Worm (Caenorhabditis elegans) whole organism, L4 larva: ENCODE data around the gene flor-1.

Source experiments
- daf-16 ChIP-seq, 3 experiments: sonication (generic microtip); optimal IDR thresholded peaks; 2 replicates each; lab custom pipeline; 2016 to 2017; ENCODE audit warnings: missing genetic modification characterization in 3 of 3, missing genetic modification reagents in 3 of 3, mild to moderate bottlenecking in 2 of 3, missing compliant biosample characterization in 2 of 3, missing biosample characterization in 1 of 3, moderate library complexity in 1 of 3
- dmd-9 ChIP-seq: fragments of 200-800 bp; sonication (Bioruptor generic); IDR thresholded peaks from 2 replicates; pipeline ENCODE4 v1.3.6; 2022; ENCODE audit warnings: missing genetic modification reagents, missing genetic modification characterization, missing compliant biosample characterization
- jun-1 ChIP-seq: fragments of 150-350 bp; optimal IDR thresholded peaks from 2 replicates; lab custom pipeline; 2014; ENCODE audit warnings: missing biosample characterization, missing genetic modification reagents, missing genetic modification characterization
- lin-1 ChIP-seq: fragments of 200-800 bp; sonication (Bioruptor generic); IDR thresholded peaks from 2 replicates; pipeline ENCODE4 v1.3.6; 2022; ENCODE audit warnings: missing genetic modification reagents, missing genetic modification characterization, missing compliant biosample characterization
- lin-15B ChIP-seq: fragments of 150-350 bp; sonication (generic microtip); optimal IDR thresholded peaks from 3 replicates; lab custom pipeline; 2014; ENCODE audit warnings: missing biosample characterization, missing genetic modification characterization
- mdl-1 ChIP-seq, 2 experiments: fragments of 150-350 bp in 1 of 2; sonication (generic microtip) in 1 of 2; optimal IDR thresholded peaks; 2 replicates each; lab custom pipeline; 2014 to 2017; ENCODE audit warnings: missing biosample characterization in 2 of 2, missing genetic modification characterization in 2 of 2
- nhr-237 ChIP-seq: sonication (generic microtip); optimal IDR thresholded peaks from 2 replicates; lab custom pipeline; 2017; ENCODE audit warnings: missing biosample characterization, missing genetic modification characterization
- nhr-77 ChIP-seq: fragments of 150-350 bp; optimal IDR thresholded peaks from 2 replicates; lab custom pipeline; 2014; ENCODE audit warnings: missing biosample characterization, missing genetic modification characterization
- unc-62 ChIP-seq, 3 experiments: fragments of 150-350 bp in 1 of 3; sonication (generic microtip); optimal IDR thresholded peaks in 2 of 3; peaks in 1 of 3; 1 replicate in 1 of 3; 2 replicates in 2 of 3; lab custom pipeline; 2014 to 2017; ENCODE audit warnings: missing biosample characterization in 3 of 3, missing genetic modification characterization in 3 of 3, missing genetic modification reagents in 3 of 3, missing genotype in 1 of 3
- zip-2 ChIP-seq: fragments of 150-350 bp; optimal IDR thresholded peaks from 2 replicates; lab custom pipeline; 2014; ENCODE audit warnings: missing biosample characterization, missing genetic modification characterization

DNA sequence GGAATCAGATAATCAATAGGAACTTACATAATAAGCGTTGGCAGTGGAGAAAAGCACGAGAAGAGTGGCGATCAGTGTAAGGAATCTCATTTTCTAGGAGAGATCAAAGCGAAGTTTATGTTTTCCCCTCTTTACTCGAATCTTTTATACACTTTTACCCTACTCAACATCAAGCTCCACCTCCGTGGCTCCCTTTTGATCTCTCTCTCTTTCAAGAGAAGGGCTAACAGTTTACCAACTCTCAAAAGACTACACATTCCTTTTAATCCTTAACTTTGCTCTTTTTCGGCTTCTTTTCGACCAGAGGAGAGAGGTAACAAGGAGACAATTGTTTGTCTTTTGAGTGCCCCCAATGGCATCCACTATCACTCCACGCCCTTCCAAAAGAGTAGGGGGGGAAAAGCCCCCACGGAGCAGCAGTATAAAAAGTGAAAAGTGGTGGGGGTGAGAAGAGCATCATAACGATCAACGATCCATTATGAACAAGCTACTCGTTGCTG lies 32.2 kb downstream of the flor-1 start, which contains the start of the genes C01G10.15 and C01G10.6:
- no peak for TF ChIP-seq lin-15B
- TF ChIP-seq nhr-77, result no peak
- no peak for TF ChIP-seq mdl-1 (tag; optimal IDR thresholded peaks at IDR 0.05; lab: Kevin White, UChicago)
- no peak for TF ChIP-seq daf-16 (GFP tag; optimal IDR thresholded peaks at IDR 0.05; lab: Kevin White, UChicago)
- no peak for TF ChIP-seq daf-16 (tag; optimal IDR thresholded peaks at IDR 0.05; lab: Kevin White, UChicago)
- TF ChIP-seq nhr-237 (tag; lab: Kevin White, UChicago), result no peak
- TF ChIP-seq jun-1 (tag; lab: Kevin White, UChicago), result no peak
- no peak for TF ChIP-seq unc-62 (GFP tag; optimal IDR thresholded peaks at IDR 0.05 in 1 of 2; lab: Kevin White, UChicago)
- no peak for TF ChIP-seq unc-62 (tag; optimal IDR thresholded peaks at IDR 0.05; lab: Kevin White, UChicago)
- no peak for TF ChIP-seq dmd-9 (GFP tag; lab: Robert Waterston, UW)
- TF ChIP-seq lin-1 (GFP tag; lab: Robert Waterston, UW), result no peak
- no peak for TF ChIP-seq zip-2 (tag; lab: Kevin White, UChicago)
